Fruit fly (Drosophila melanogaster): ENCODE measurements around the gene ppk16.

ppk16 gene

dm6 chr2L:9774980-9775628 lies at the start of gene ppk16, which contains the start of gene ppk11 (continued):
- TF ChIP-seq CG9215 (GFP tag; IDR thresholded peaks at IDR 0.05), result no peak
- no peak for TF ChIP-seq CG17829 (tag; optimal IDR thresholded peaks at IDR 0.05)
- TF ChIP-seq shn (GFP tag; optimal IDR thresholded peaks at IDR 0.05), result no peak
- TF ChIP-seq hkb (optimal IDR thresholded peaks at IDR 0.05), result no peak
- 0 out of 2 replicates have a peak, but pooled peaks have one; percentile 19 for TF ChIP-seq hkb (GFP tag; IDR thresholded peaks at IDR 0.05)
- peak; percentile 13 for TF ChIP-seq CG8281 (tag; optimal IDR thresholded peaks at IDR 0.05)
- peak; percentile 16 for TF ChIP-seq Meics (GFP tag; optimal IDR thresholded peaks at IDR 0.05)
- TF ChIP-seq CG3847 (GFP tag; IDR thresholded peaks at IDR 0.05), result no peak
- no peak for TF ChIP-seq en (GFP tag; optimal IDR thresholded peaks at IDR 0.05)
- TF ChIP-seq CG12942 (GFP tag; optimal IDR thresholded peaks at IDR 0.05), result no peak
- TF ChIP-seq da (GFP tag; optimal IDR thresholded peaks at IDR 0.05), result no peak
- TF ChIP-seq CG13123 (GFP tag; optimal IDR thresholded peaks at IDR 0.05), result no peak
- TF ChIP-seq zf30C (GFP tag; optimal IDR thresholded peaks at IDR 0.05), result no peak
- no peak for TF ChIP-seq CG7556 (GFP tag; optimal IDR thresholded peaks at IDR 0.05)
- no peak for TF ChIP-seq CG7963 (GFP tag; IDR thresholded peaks at IDR 0.05; ENCODE audit: partially characterized antibody)
- TF ChIP-seq Tbp (GFP tag; optimal IDR thresholded peaks at IDR 0.05), result no peak
- no peak for TF ChIP-seq sr (GFP tag; IDR thresholded peaks at IDR 0.05)
- no peak for TF ChIP-seq Gug (GFP tag; IDR thresholded peaks at IDR 0.05)
- TF ChIP-seq CG32532 (GFP tag; IDR thresholded peaks at IDR 0.05), result no peak
- no peak for TF ChIP-seq Mrtf (GFP tag; IDR thresholded peaks at IDR 0.05)
- peak; percentile 23 for TF ChIP-seq org-1 (GFP tag; optimal IDR thresholded peaks at IDR 0.05)
- no peak for TF ChIP-seq CG34224 (GFP tag; IDR thresholded peaks at IDR 0.05; ENCODE audit: partially characterized antibody)
- no peak for TF ChIP-seq CG2199 (GFP tag; IDR thresholded peaks at IDR 0.05)
- no peak for TF ChIP-seq pita (GFP tag; optimal IDR thresholded peaks at IDR 0.05)
- TF ChIP-seq CG8388 (GFP tag; optimal IDR thresholded peaks at IDR 0.05), result no peak
- TF ChIP-seq D19A (tag; optimal IDR thresholded peaks at IDR 0.05), result no peak
- TF ChIP-seq CG42726 (GFP tag; IDR thresholded peaks at IDR 0.05; ENCODE audit: partially characterized antibody), result no peak
- TF ChIP-seq CG15011 (GFP tag; optimal IDR thresholded peaks at IDR 0.05), result peak; percentile 23
- TF ChIP-seq CG10462 (GFP tag; optimal IDR thresholded peaks at IDR 0.05), result no peak
- TF ChIP-seq Dref (GFP tag; IDR thresholded peaks at IDR 0.05), result no peak
- TF ChIP-seq jumu (GFP tag; optimal IDR thresholded peaks at IDR 0.05), result no peak
- no peak for TF ChIP-seq CTCF (GFP tag; optimal IDR thresholded peaks at IDR 0.05)
- peak; percentile 50; the same call in 1 of the 3 replicates for TF ChIP-seq otp (GFP tag; IDR thresholded peaks at IDR 0.05)
- TF ChIP-seq dmrt99B (tag; optimal IDR thresholded peaks at IDR 0.05), result no peak
- TF ChIP-seq Rfx (GFP tag; IDR thresholded peaks at IDR 0.05), result peak; percentile 29; the same call in 1 of the 2 replicates
- TF ChIP-seq CG2678 (tag; optimal IDR thresholded peaks at IDR 0.05), result peak; percentile 60
- TF ChIP-seq CG6791 (GFP tag; IDR thresholded peaks at IDR 0.05; ENCODE audit: partially characterized antibody), result no peak
- no peak for TF ChIP-seq HHEX (GFP tag; optimal IDR thresholded peaks at IDR 0.05)
- no peak for TF ChIP-seq vnd (GFP tag; IDR thresholded peaks at IDR 0.05; ENCODE audit: partially characterized antibody)
- no peak for TF ChIP-seq CG16863 (GFP tag; optimal IDR thresholded peaks at IDR 0.05)
- TF ChIP-seq schlank (tag; optimal IDR thresholded peaks at IDR 0.05), result no peak
- peak; percentile 15 for TF ChIP-seq pnt (GFP tag; optimal IDR thresholded peaks at IDR 0.05)
- TF ChIP-seq CG9876 (GFP tag; optimal IDR thresholded peaks at IDR 0.05), result no peak
- TF ChIP-seq lmd (GFP tag; IDR thresholded peaks at IDR 0.05), result no peak
- no peak for TF ChIP-seq Dbx (GFP tag; IDR thresholded peaks at IDR 0.05)
- no peak for TF ChIP-seq zfh2 (GFP tag; optimal IDR thresholded peaks at IDR 0.05)
- no peak for TF ChIP-seq oc (tag; optimal IDR thresholded peaks at IDR 0.05)
- no peak for TF ChIP-seq CG9797 (GFP tag; optimal IDR thresholded peaks at IDR 0.05)
- TF ChIP-seq ham (GFP tag; IDR thresholded peaks at IDR 0.05), result no peak
- TF ChIP-seq CG30431 (GFP tag; optimal IDR thresholded peaks at IDR 0.05), result no peak
- no peak for TF ChIP-seq TFAM (GFP tag; optimal IDR thresholded peaks at IDR 0.05)
- TF ChIP-seq Adf1 (GFP tag; IDR thresholded peaks at IDR 0.05), result no peak
